Fruit fly (Drosophila melanogaster) whole organism, prepupa: ENCODE measurements around the gene RhoGAP19D.

ENCODE experiments used
- Blimp-1 ChIP-seq: fragments of 200-800 bp; sonication (Bioruptor generic); optimal IDR thresholded peaks from 3 replicates; lab custom pipeline; 2017; ENCODE audit warnings: missing biosample characterization, missing genetic modification characterization, mild to moderate bottlenecking, moderate library complexity, missing genetic modification reagents
- CG10631 ChIP-seq: fragments of 200-800 bp; sonication (Bioruptor generic); optimal IDR thresholded peaks from 2 replicates; lab custom pipeline; 2016; ENCODE audit warnings: missing biosample characterization, missing genetic modification characterization
- CG10669 ChIP-seq: fragments of 200-800 bp; sonication (Bioruptor generic); optimal IDR thresholded peaks from 3 replicates; lab custom pipeline; 2018; ENCODE audit warnings: missing biosample characterization, mild to moderate bottlenecking, missing genetic modification characterization, moderate library complexity
- CG11294 ChIP-seq: fragments of 200-800 bp; sonication (Bioruptor generic); IDR thresholded peaks from 2 replicates; pipeline ENCODE4 v1.3.6; 2022; ENCODE audit warnings: missing biosample characterization, missing genetic modification characterization
- CG11902 ChIP-seq: fragments of 200-800 bp; sonication (Bioruptor generic); optimal IDR thresholded peaks from 3 replicates; lab custom pipeline; 2016; ENCODE audit warnings: missing biosample characterization, missing genetic modification characterization
- CG15336 ChIP-seq: fragments of 200-800 bp; sonication (Bioruptor generic); IDR thresholded peaks from 2 replicates; pipeline ENCODE4 v1.3.6; 2022; ENCODE audit warnings: missing biosample characterization, missing genetic modification characterization
- CG1621 ChIP-seq: fragments of 200-800 bp; sonication (Bioruptor generic); optimal IDR thresholded peaks from 3 replicates; lab custom pipeline; 2018; ENCODE audit warnings: missing biosample characterization, mild to moderate bottlenecking, missing genetic modification characterization
- CG3032 ChIP-seq: fragments of 200-800 bp; optimal IDR thresholded peaks from 2 replicates; lab custom pipeline; 2019; ENCODE audit warnings: missing biosample characterization, mild to moderate bottlenecking, missing genetic modification characterization, moderate library complexity
- CG31627 ChIP-seq: fragments of 200-800 bp; sonication (Bioruptor generic); optimal IDR thresholded peaks from 3 replicates; lab custom pipeline; 2016; ENCODE audit warnings: missing biosample characterization, missing genetic modification characterization
- CG32006 ChIP-seq: fragments of 200-800 bp; sonication (Bioruptor generic); optimal IDR thresholded peaks from 3 replicates; lab custom pipeline; 2017; ENCODE audit warnings: missing biosample characterization, mild to moderate bottlenecking, missing genetic modification characterization
- CG3919 ChIP-seq: fragments of 200-800 bp; sonication (Bioruptor generic); optimal IDR thresholded peaks from 3 replicates; lab custom pipeline; 2016; ENCODE audit warnings: missing biosample characterization, missing genetic modification characterization
- CG6163 ChIP-seq: fragments of 200-800 bp; sonication (Bioruptor generic); IDR thresholded peaks from 3 replicates; pipeline ENCODE4 v1.3.6; 2022; ENCODE audit warnings: missing biosample characterization, missing genetic modification characterization
- CG6276 ChIP-seq: fragments of 200-800 bp; sonication (Bioruptor generic); optimal IDR thresholded peaks from 2 replicates; lab custom pipeline; 2017; ENCODE audit warnings: missing biosample characterization, mild to moderate bottlenecking, missing genetic modification characterization
- CG6808 ChIP-seq: fragments of 200-800 bp; sonication (Bioruptor generic); optimal IDR thresholded peaks from 3 replicates; lab custom pipeline; 2017; ENCODE audit warnings: missing biosample characterization, missing genetic modification characterization, mild to moderate bottlenecking, moderate library complexity, missing genetic modification reagents
- CG6854 ChIP-seq: fragments of 200-800 bp; sonication (Bioruptor generic); optimal IDR thresholded peaks from 2 replicates; lab custom pipeline; 2017; ENCODE audit warnings: missing biosample characterization, mild to moderate bottlenecking, missing genetic modification characterization
- CG7368 ChIP-seq: fragments of 200-800 bp; sonication (Bioruptor generic); optimal IDR thresholded peaks from 3 replicates; lab custom pipeline; 2016; ENCODE audit warnings: missing biosample characterization, missing genetic modification characterization
- CG8119 ChIP-seq: fragments of 200-800 bp; sonication (Bioruptor generic); IDR thresholded peaks from 3 replicates; pipeline ENCODE4 v1.3.6; 2022; ENCODE audit warnings: missing biosample characterization, missing genetic modification characterization
- CG8319 ChIP-seq: fragments of 200-800 bp; sonication (Bioruptor generic); optimal IDR thresholded peaks from 3 replicates; lab custom pipeline; 2016; ENCODE audit warnings: missing biosample characterization, missing genetic modification characterization
- CG8632 ChIP-seq: fragments of 200-800 bp; sonication (Bioruptor generic); optimal IDR thresholded peaks from 3 replicates; lab custom pipeline; 2016; ENCODE audit warnings: missing biosample characterization, missing genetic modification characterization
- CG9139 ChIP-seq: fragments of 200-800 bp; sonication (Bioruptor generic); optimal IDR thresholded peaks from 3 replicates; lab custom pipeline; 2017; ENCODE audit warnings: missing biosample characterization, mild to moderate bottlenecking, missing genetic modification characterization
- Eip78C ChIP-seq: fragments of 200-800 bp; sonication (Bioruptor generic); peaks from one replicate; lab custom pipeline; 2016; ENCODE audit warnings: missing biosample characterization, missing genetic modification characterization
- Ets21C ChIP-seq: fragments of 200-800 bp; sonication (Bioruptor generic); optimal IDR thresholded peaks from 3 replicates; lab custom pipeline; 2016; ENCODE audit warnings: missing biosample characterization, missing genetic modification characterization
- Gug ChIP-seq: fragments of 200-800 bp; sonication (Bioruptor generic); IDR thresholded peaks from 2 replicates; pipeline ENCODE4 v1.3.6; 2022; ENCODE audit warnings: missing biosample characterization, missing genetic modification characterization
- Hr38 ChIP-seq: sonication (Bioruptor generic); optimal IDR thresholded peaks from 2 replicates; lab custom pipeline; 2016; ENCODE audit warnings: missing biosample characterization, missing genetic modification characterization
- Hr39 ChIP-seq: fragments of 200-800 bp; sonication (Bioruptor generic); optimal IDR thresholded peaks from 2 replicates; lab custom pipeline; 2016; ENCODE audit warnings: missing biosample characterization, missing genetic modification characterization
- Hr4 ChIP-seq: fragments of 200-800 bp; sonication (Bioruptor generic); optimal IDR thresholded peaks from 3 replicates; lab custom pipeline; 2016; ENCODE audit warnings: missing biosample characterization, missing genetic modification characterization
- Lpt ChIP-seq: fragments of 200-800 bp; sonication (Bioruptor generic); optimal IDR thresholded peaks from 3 replicates; lab custom pipeline; 2016; ENCODE audit warnings: missing biosample characterization, missing genetic modification characterization
- Met ChIP-seq: fragments of 200-800 bp; sonication (Bioruptor generic); optimal IDR thresholded peaks from 3 replicates; lab custom pipeline; 2016; ENCODE audit warnings: missing biosample characterization, missing genetic modification characterization
- OdsH ChIP-seq: fragments of 200-800 bp; sonication (Bioruptor generic); optimal IDR thresholded peaks from 3 replicates; lab custom pipeline; 2016; ENCODE audit warnings: missing biosample characterization, missing genetic modification characterization
- Sox102F ChIP-seq: fragments of 200-800 bp; sonication (Bioruptor generic); optimal IDR thresholded peaks from 2 replicates; lab custom pipeline; 2016; ENCODE audit warnings: missing biosample characterization, mild to moderate bottlenecking, missing genetic modification characterization
- acj6 ChIP-seq: fragments of 200-800 bp; sonication (Bioruptor generic); optimal IDR thresholded peaks from 3 replicates; lab custom pipeline; 2016; ENCODE audit warnings: missing biosample characterization, missing genetic modification characterization
- dac ChIP-seq: fragments of 200-800 bp; sonication (Bioruptor generic); optimal IDR thresholded peaks from 2 replicates; lab custom pipeline; 2017; ENCODE audit warnings: missing biosample characterization, mild to moderate bottlenecking, missing genetic modification characterization
- dsx ChIP-seq: fragments of 200-800 bp; optimal IDR thresholded peaks from 3 replicates; lab custom pipeline; 2019; ENCODE audit warnings: missing biosample characterization, mild to moderate bottlenecking, missing genetic modification characterization, moderate library complexity; ENCODE audit not compliant: poor library complexity, severe bottlenecking
- eg ChIP-seq: fragments of 200-800 bp; sonication (Bioruptor generic); IDR thresholded peaks from 3 replicates; pipeline ENCODE4 v1.3.6; 2022; ENCODE audit warnings: missing biosample characterization, missing genetic modification characterization
- esn ChIP-seq: fragments of 200-800 bp; sonication (Bioruptor generic); optimal IDR thresholded peaks from 2 replicates; lab custom pipeline; 2016; ENCODE audit warnings: missing biosample characterization, mild to moderate bottlenecking, missing genetic modification characterization, moderate library complexity
- fd85E ChIP-seq: fragments of 200-800 bp; sonication (Bioruptor generic); optimal IDR thresholded peaks from 3 replicates; lab custom pipeline; 2016; ENCODE audit warnings: missing biosample characterization, missing genetic modification characterization
- fkh ChIP-seq: fragments of 200-800 bp; sonication (Bioruptor generic); optimal IDR thresholded peaks from 3 replicates; lab custom pipeline; 2017; ENCODE audit warnings: missing biosample characterization, mild to moderate bottlenecking, missing genetic modification characterization, moderate library complexity
- lz ChIP-seq: fragments of 200-800 bp; sonication (Bioruptor generic); optimal IDR thresholded peaks from 3 replicates; lab custom pipeline; 2016; ENCODE audit warnings: missing biosample characterization, missing genetic modification characterization
- net ChIP-seq: fragments of 200-800 bp; sonication (Bioruptor generic); optimal IDR thresholded peaks from 3 replicates; lab custom pipeline; 2016; ENCODE audit warnings: missing biosample characterization, missing genetic modification characterization
- salr ChIP-seq, 2 experiments: fragments of 200-800 bp; sonication (Bioruptor generic); optimal IDR thresholded peaks; 3 replicates each; lab custom pipeline; 2016 to 2018; ENCODE audit warnings: missing biosample characterization in 2 of 2, missing genetic modification characterization in 2 of 2, mild to moderate bottlenecking in 1 of 2
- spab ChIP-seq: fragments of 200-800 bp; sonication (Bioruptor generic); optimal IDR thresholded peaks from 2 replicates; lab custom pipeline; 2017; ENCODE audit warnings: missing biosample characterization, mild to moderate bottlenecking, missing genetic modification characterization, missing genetic modification reagents
- svp ChIP-seq: fragments of 200-800 bp; sonication (Bioruptor generic); peaks from one replicate; lab custom pipeline; 2016; ENCODE audit warnings: missing biosample characterization, missing genetic modification characterization
- topi ChIP-seq: fragments of 200-800 bp; sonication (Bioruptor generic); optimal IDR thresholded peaks from 3 replicates; lab custom pipeline; 2016; ENCODE audit warnings: missing biosample characterization, missing genetic modification characterization
- vri ChIP-seq: fragments of 200-800 bp; sonication (Bioruptor generic); optimal IDR thresholded peaks from 3 replicates; lab custom pipeline; 2016; ENCODE audit warnings: missing biosample characterization, mild to moderate bottlenecking, missing genetic modification characterization

Gene RhoGAP19D

dm6 chrX:20519049-20519448 is 8.6 kb upstream of the RhoGAP19D start (continued):
- TF ChIP-seq CG6854 = no peak
- peak; percentile 63 for TF ChIP-seq CG6808 (GFP tag; lab: Kevin White, UChicago)
- TF ChIP-seq Met = peak; percentile 72
- TF ChIP-seq Lpt (GFP tag; lab: Kevin White, UChicago) = peak; percentile 57
- peak; percentile 13 for TF ChIP-seq dac
- peak; percentile 50 for TF ChIP-seq CG7368
- TF ChIP-seq Sox102F (GFP tag; lab: Kevin White, UChicago) = peak; percentile 64
- peak; percentile 83 for TF ChIP-seq CG31627 (GFP tag; lab: Kevin White, UChicago)
- TF ChIP-seq CG6276 = peak; percentile 45
- TF ChIP-seq esn (GFP tag; lab: Kevin White, UChicago) = peak; percentile 79
- no peak for TF ChIP-seq Blimp-1 (GFP tag; lab: Kevin White, UChicago)
- TF ChIP-seq CG8632 (GFP tag; lab: Kevin White, UChicago) = peak; percentile 58
- peak; percentile 67 for TF ChIP-seq acj6 (GFP tag; lab: Kevin White, UChicago)
- peak; percentile 46 for TF ChIP-seq CG8319 (GFP tag; lab: Kevin White, UChicago)
- peak; percentile 52 for TF ChIP-seq CG11902
- TF ChIP-seq Eip78C (GFP tag; lab: Kevin White, UChicago) = peak; percentile 26
- peak; percentile 82 for TF ChIP-seq Hr39 (GFP tag; lab: Kevin White, UChicago)
- no peak for TF ChIP-seq dsx (GFP tag; lab: Kevin White, UChicago)
- peak; percentile 79 for TF ChIP-seq eg (GFP tag; lab: Robert Waterston, UW)
- peak; percentile 9 to 41 for TF ChIP-seq salr (GFP tag; optimal IDR thresholded peaks at IDR 0.05; lab: Kevin White, UChicago)
- TF ChIP-seq lz (GFP tag; lab: Kevin White, UChicago) = peak; percentile 78
- peak; percentile 63 for TF ChIP-seq CG10669
- peak; percentile 29 for TF ChIP-seq spab
- peak; percentile 71 for TF ChIP-seq CG15336
- TF ChIP-seq Hr38 (GFP tag; lab: Kevin White, UChicago) = no peak
- peak; percentile 65 for TF ChIP-seq Hr4 (GFP tag; lab: Kevin White, UChicago)
- TF ChIP-seq CG9139 (GFP tag; lab: Kevin White, UChicago) = no peak
- peak; percentile 57 for TF ChIP-seq CG1621 (tag; lab: Kevin White, UChicago)
- TF ChIP-seq net (GFP tag; lab: Kevin White, UChicago) = peak; percentile 78
- no peak for TF ChIP-seq fkh (GFP tag; lab: Kevin White, UChicago)
- TF ChIP-seq svp (GFP tag; lab: Kevin White, UChicago) = peak; percentile 72
- TF ChIP-seq, all 60 proteins: peak for 51

DNA sequence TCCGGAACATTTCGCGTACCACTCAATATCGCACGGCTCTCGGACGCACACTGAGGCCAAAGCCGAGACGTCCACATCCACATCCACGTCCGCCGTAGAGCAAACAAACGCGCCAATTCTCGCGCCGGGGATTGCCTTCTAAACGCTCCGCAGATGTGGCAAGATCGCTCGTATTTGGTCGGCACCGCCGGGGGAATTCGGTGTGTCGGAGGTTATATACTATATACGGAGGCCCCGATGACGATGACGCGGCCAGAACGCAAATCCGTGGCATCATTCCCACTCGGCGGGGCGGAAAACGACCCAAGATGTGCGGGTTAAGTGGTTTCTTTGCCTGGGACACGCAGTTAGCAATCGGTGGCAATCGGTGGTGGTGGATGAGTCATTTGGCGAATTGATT is 7.7 kb upstream of the RhoGAP19D start:
- no peak for TF ChIP-seq CG11294 (GFP tag; lab: Robert Waterston, UW)
- TF ChIP-seq, all 60 proteins: peak for 0

- TF ChIP-seq Ets21C (GFP tag; lab: Kevin White, UChicago) (peak; percentile 11), CG6854 (no peak), Hr38 (GFP tag; lab: Kevin White, UChicago) (no peak), esn (GFP tag; lab: Kevin White, UChicago) (peak; percentile 60), Lpt (GFP tag; lab: Kevin White, UChicago) (peak; percentile 33), salr (GFP tag; optimal IDR thresholded peaks at IDR 0.05; lab: Kevin White, UChicago) (peak in 1 of 2 experiments; percentile 25), CG6808 (GFP tag; lab: Kevin White, UChicago) (peak; percentile 37), CG32006 (GFP tag; lab: Kevin White, UChicago) (peak; percentile 52), Sox102F (GFP tag; lab: Kevin White, UChicago) (peak; percentile 33), lz (GFP tag; lab: Kevin White, UChicago) (peak; percentile 59), CG3032 (tag; lab: Kevin White, UChicago) (peak; percentile 18), fd85E (GFP tag; lab: Kevin White, UChicago) (no peak), topi (GFP tag; lab: Kevin White, UChicago) (peak; percentile 39), CG6276 (peak; percentile 12), OdsH (GFP tag; lab: Kevin White, UChicago) (peak; percentile 55), Met (peak; percentile 55), vri (peak; percentile 46), fkh (GFP tag; lab: Kevin White, UChicago) (no peak), net (GFP tag; lab: Kevin White, UChicago) (peak; percentile 71), Gug (GFP tag; lab: Robert Waterston, UW) (0 out of 2 replicates have a peak, but pooled peaks have one; percentile 28), CG8632 (GFP tag; lab: Kevin White, UChicago) (peak; percentile 21), CG10631 (GFP tag; lab: Kevin White, UChicago) (peak; percentile 41), acj6 (GFP tag; lab: Kevin White, UChicago) (peak; percentile 32), CG10669 (peak; percentile 54), dsx (GFP tag; lab: Kevin White, UChicago) (peak; percentile 21), CG3919 (GFP tag; lab: Kevin White, UChicago) (peak; percentile 60), CG6163 (GFP tag; lab: Robert Waterston, UW) (peak; percentile 81), Hr39 (GFP tag; lab: Kevin White, UChicago) (peak; percentile 47), Blimp-1 (GFP tag; lab: Kevin White, UChicago) (peak; percentile 6), Eip78C (GFP tag; lab: Kevin White, UChicago) (peak; percentile 79), eg (GFP tag; lab: Robert Waterston, UW) (peak; percentile 81), Hr4 (GFP tag; lab: Kevin White, UChicago) (peak; percentile 35), CG8119 (GFP tag; lab: Robert Waterston, UW) (peak; percentile 63; the same call in 2 of the 3 replicates)
Observed at dm6 chrX:20511382-20511853, 924 bp upstream of the RhoGAP19D start, which contains the start of gene CG1812. TSS of gene CG1812 (plus strand) at chrX:20511544.
